Fruit fly (Drosophila melanogaster): ENCODE measurements around the gene AdipoR.

The AdipoR gene

DNA sequence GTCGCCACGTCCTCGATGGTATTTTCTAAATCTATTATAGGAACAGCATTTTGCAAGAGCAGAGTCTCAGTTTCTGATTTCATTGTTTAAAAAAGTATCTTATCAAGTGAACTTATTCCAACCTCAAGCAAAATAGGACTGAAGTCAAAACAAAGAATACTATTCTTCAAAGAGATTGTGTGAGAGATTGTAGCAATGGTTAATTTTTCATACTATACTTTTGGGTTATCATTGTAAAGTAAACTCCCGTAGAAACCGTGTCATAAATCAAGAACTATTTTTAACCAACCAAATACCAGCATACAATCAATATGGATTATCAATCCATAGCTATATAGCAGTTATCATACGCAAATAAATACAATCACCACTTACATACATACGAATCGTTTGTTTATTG is 15.8 kb downstream of the AdipoR start, which contains the start of gene CG33093:
Gene CG33093, minus strand, starts transcription at position 122 of the 400 bp plus-strand sequence.
- TF ChIP-seq pad (GFP tag; optimal IDR thresholded peaks at IDR 0.05) (no peak), Mnt (GFP tag; optimal IDR thresholded peaks at IDR 0.05) (no peak), CG11617 (GFP tag; optimal IDR thresholded peaks at IDR 0.05) (no peak), cnc (optimal IDR thresholded peaks at IDR 0.05) (no peak), Hr96 (GFP tag; optimal IDR thresholded peaks at IDR 0.05) (no peak), CG5204 (GFP tag; optimal IDR thresholded peaks at IDR 0.05) (no peak), kay (GFP tag; ENCODE audit: borderline replicate concordance) (no peak), CG7101 (tag; optimal IDR thresholded peaks at IDR 0.05) (no peak), ovo (GFP tag; optimal IDR thresholded peaks at IDR 0.05) (no peak), CG1620 (GFP tag; optimal IDR thresholded peaks at IDR 0.05) (no peak), cic (GFP tag; optimal IDR thresholded peaks at IDR 0.05) (no peak), CG14711 (tag; optimal IDR thresholded peaks at IDR 0.05) (no peak), tj (GFP tag; optimal IDR thresholded peaks at IDR 0.05) (no peak)

DNA sequence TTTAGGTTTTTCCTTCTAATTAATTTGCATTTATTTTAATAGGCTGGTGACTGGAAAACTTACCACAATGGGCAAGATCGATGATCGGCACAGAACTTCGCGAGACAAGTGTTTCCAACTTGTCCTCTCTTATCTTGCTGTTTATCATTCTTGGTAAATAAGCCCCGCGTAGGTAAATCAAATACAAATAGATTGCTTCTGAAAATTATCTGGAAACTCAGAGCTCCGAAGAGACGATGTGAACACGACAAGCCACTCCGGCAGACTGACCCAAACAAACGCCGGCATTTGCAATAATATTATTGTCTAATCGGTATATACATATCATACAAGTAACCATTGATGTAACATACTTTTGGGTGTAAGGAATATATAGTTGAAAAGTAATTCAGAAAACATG is 17.3 kb downstream of the AdipoR start, which contains the start of gene CG33099:
Gene CG33099, minus strand, starts transcription at position 268 of the 400 bp plus-strand sequence.
- TF ChIP-seq CG7045 (GFP tag; optimal IDR thresholded peaks at IDR 0.05): peak; percentile 76
- peak; percentile 73 for TF ChIP-seq CG11617 (GFP tag; optimal IDR thresholded peaks at IDR 0.05)
- peak; percentile 49 for TF ChIP-seq CG1620 (GFP tag; optimal IDR thresholded peaks at IDR 0.05)
- TF ChIP-seq kay (GFP tag; ENCODE audit: borderline replicate concordance): peak; percentile 66
- TF ChIP-seq CG12768 (GFP tag; optimal IDR thresholded peaks at IDR 0.05): peak; percentile 73
- peak; percentile 48 for TF ChIP-seq Clk (GFP tag; optimal IDR thresholded peaks at IDR 0.05)
- TF ChIP-seq Mnt (GFP tag; optimal IDR thresholded peaks at IDR 0.05): peak; percentile 70
- no peak for TF ChIP-seq cnc (optimal IDR thresholded peaks at IDR 0.05)
- TF ChIP-seq CG33017 (tag; optimal IDR thresholded peaks at IDR 0.05): peak; percentile 67
- peak; percentile 21 for TF ChIP-seq bab1 (GFP tag; optimal IDR thresholded peaks at IDR 0.05)
- TF ChIP-seq Crg-1 (GFP tag; optimal IDR thresholded peaks at IDR 0.05): peak; percentile 83
- TF ChIP-seq pad (GFP tag; optimal IDR thresholded peaks at IDR 0.05): peak; percentile 47
- peak; percentile 28 for TF ChIP-seq Hr96 (GFP tag; optimal IDR thresholded peaks at IDR 0.05)
- TF ChIP-seq toe (GFP tag; optimal IDR thresholded peaks at IDR 0.05): peak; percentile 51
- TF ChIP-seq CG5204 (GFP tag; optimal IDR thresholded peaks at IDR 0.05): peak; percentile 46
- TF ChIP-seq ovo (GFP tag; optimal IDR thresholded peaks at IDR 0.05): no peak
- TF ChIP-seq CG7101 (tag; optimal IDR thresholded peaks at IDR 0.05): peak; percentile 79
- peak; percentile 85 for TF ChIP-seq cic (GFP tag; optimal IDR thresholded peaks at IDR 0.05)
- TF ChIP-seq CG14711 (tag; optimal IDR thresholded peaks at IDR 0.05): peak; percentile 57
- TF ChIP-seq tj (GFP tag; optimal IDR thresholded peaks at IDR 0.05): peak; percentile 42

dm6 chr3R:22528264-22529158 is 19.1 kb downstream of the AdipoR start, which contains the start of gene CG5346:
Gene CG5346 (minus strand): TSS chr3R:22528663.
- no peak for TF ChIP-seq cnc (optimal IDR thresholded peaks at IDR 0.05)
- TF ChIP-seq kay (GFP tag; ENCODE audit: borderline replicate concordance): peak; percentile 63
- peak; percentile 88 for TF ChIP-seq tj (GFP tag; optimal IDR thresholded peaks at IDR 0.05)
- peak; percentile 33 for TF ChIP-seq bab1 (GFP tag; optimal IDR thresholded peaks at IDR 0.05)

dm6 chr3R:22527636-22528148 is 20.0 kb downstream of the AdipoR start:
- TF ChIP-seq ovo (GFP tag; optimal IDR thresholded peaks at IDR 0.05): no peak
- no peak for TF ChIP-seq CG7101 (tag; optimal IDR thresholded peaks at IDR 0.05)
- no peak for TF ChIP-seq CG7045 (GFP tag; optimal IDR thresholded peaks at IDR 0.05)
- TF ChIP-seq kay (GFP tag; ENCODE audit: borderline replicate concordance): no peak
- no peak for TF ChIP-seq CG12768 (GFP tag; optimal IDR thresholded peaks at IDR 0.05)
- no peak for TF ChIP-seq Hr96 (GFP tag; optimal IDR thresholded peaks at IDR 0.05)
- no peak for TF ChIP-seq bab1 (GFP tag; optimal IDR thresholded peaks at IDR 0.05)
- no peak for TF ChIP-seq Mnt (GFP tag; optimal IDR thresholded peaks at IDR 0.05)
- no peak for TF ChIP-seq Clk (GFP tag; optimal IDR thresholded peaks at IDR 0.05)
- no peak for TF ChIP-seq cnc (optimal IDR thresholded peaks at IDR 0.05)
- TF ChIP-seq pad (GFP tag; optimal IDR thresholded peaks at IDR 0.05): no peak
- TF ChIP-seq Crg-1 (GFP tag; optimal IDR thresholded peaks at IDR 0.05): no peak
- no peak for TF ChIP-seq tj (GFP tag; optimal IDR thresholded peaks at IDR 0.05)

DNA sequence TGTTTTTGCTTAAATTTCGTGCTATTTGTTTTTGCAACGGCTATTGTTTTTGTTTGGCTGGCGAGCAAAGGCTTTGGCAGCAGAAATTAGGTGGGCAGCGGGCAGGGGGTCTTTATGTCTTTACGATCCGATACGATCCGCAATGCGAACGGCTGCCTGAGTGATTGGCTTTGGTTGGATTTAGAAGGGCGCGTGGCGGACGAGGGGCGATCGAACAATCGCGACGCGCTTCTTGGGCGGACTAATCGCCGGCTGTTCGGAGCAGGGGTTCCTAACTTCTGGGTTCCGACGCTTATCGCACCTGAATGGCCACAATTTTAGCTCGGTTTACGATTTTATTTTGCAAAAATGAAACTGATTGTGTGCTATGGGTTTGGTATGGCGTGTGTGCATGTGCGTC is 20.5 kb downstream of the AdipoR start:
- TF ChIP-seq cic (GFP tag; optimal IDR thresholded peaks at IDR 0.05) (peak; percentile 61), CG11617 (GFP tag; optimal IDR thresholded peaks at IDR 0.05) (no peak), Mnt (GFP tag; optimal IDR thresholded peaks at IDR 0.05) (peak; percentile 28), tj (GFP tag; optimal IDR thresholded peaks at IDR 0.05) (peak; percentile 86), toe (GFP tag; optimal IDR thresholded peaks at IDR 0.05) (peak; percentile 29), CG5204 (GFP tag; optimal IDR thresholded peaks at IDR 0.05) (no peak)

- no peak for TF ChIP-seq cnc (optimal IDR thresholded peaks at IDR 0.05)
- no peak for TF ChIP-seq bab1 (GFP tag; optimal IDR thresholded peaks at IDR 0.05)
- TF ChIP-seq CG33017 (tag; optimal IDR thresholded peaks at IDR 0.05): peak; percentile 2
Measured at dm6 chr3R:22526353-22526907, 21.2 kb downstream of the AdipoR start.
